Fruit fly (Drosophila melanogaster): Measurements from ENCODE around the gene Obp93a.

DNA sequence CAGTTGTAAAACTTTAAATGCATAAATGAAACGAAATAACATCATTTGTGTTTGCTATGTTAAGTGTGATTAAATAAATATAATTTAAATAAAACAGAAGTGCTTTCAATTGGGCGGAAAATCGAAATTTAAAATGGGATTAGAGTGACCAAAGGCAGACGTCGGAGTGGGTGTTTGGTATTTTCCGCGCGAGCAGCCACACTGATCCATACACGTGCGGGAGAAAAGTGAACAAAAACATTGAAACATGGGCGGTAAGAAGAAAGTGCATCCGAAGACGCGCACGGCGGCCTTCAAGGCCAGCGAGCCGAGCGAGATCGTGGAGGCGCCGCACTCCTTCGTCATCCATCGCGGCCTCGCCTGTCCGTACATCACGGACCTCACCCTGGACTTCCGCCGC, 13.5 kb downstream of the Obp93a start, which contains the start of gene ppan:
- TF ChIP-seq psq (optimal IDR thresholded peaks at IDR 0.05) (no peak), h (optimal IDR thresholded peaks at IDR 0.05) (no peak)
